Fruit fly (Drosophila melanogaster) whole organism: Measurements from ENCODE around the gene CG43815.

Source experiments
- CG8478 ChIP-seq: fragments of >200 bp; optimal IDR thresholded peaks from 2 replicates; lab custom pipeline; 2018; ENCODE audit warnings: inconsistent platforms
- pan ChIP-seq: fragments of >200 bp; optimal IDR thresholded peaks from 2 replicates; lab custom pipeline; 2017
- psq ChIP-seq: fragments of >200 bp; optimal IDR thresholded peaks from 2 replicates; lab custom pipeline; 2017
- usp ChIP-seq: fragments of >200 bp; optimal IDR thresholded peaks from 2 replicates; lab custom pipeline; 2017; ENCODE audit warnings: missing biosample characterization, missing genetic modification characterization, mixed read lengths

- TF ChIP-seq usp (GFP tag; lab: Kevin White, UChicago), result no peak
- TF ChIP-seq psq (lab: Kevin White, UChicago), result no peak
- TF ChIP-seq CG8478 (lab: Kevin White, UChicago), result no peak
- no peak for TF ChIP-seq pan (lab: Kevin White, UChicago)
These were observed 26.6 kb downstream of the CG43815 start for dm6 chr2L:3602589-3602988.
